Fruit fly (Drosophila melanogaster) whole organism, embryonic: Measurements from ENCODE around the gene CG11768.
A peak's percentile ranks its signal among the peaks of the same experiment; 100 is the strongest.

ENCODE experiments used
- ATbp ChIP-seq: fragments of 200-800 bp; sonication (Bioruptor generic); optimal IDR thresholded peaks from 2 replicates; lab custom pipeline; 2017; ENCODE audit warnings: missing biosample characterization, mild to moderate bottlenecking, missing genetic modification characterization, missing genetic modification reagents
- Ada2b ChIP-seq: fragments of 200-800 bp; sonication (Bioruptor generic); IDR thresholded peaks from 2 replicates; pipeline ENCODE4 v1.3.6; 2022; ENCODE audit warnings: missing biosample characterization, missing genetic modification characterization
- Aef1 ChIP-seq: fragments of 200-800 bp; sonication (Bioruptor generic); IDR thresholded peaks from 3 replicates; pipeline ENCODE4 v1.3.6; 2022; ENCODE audit warnings: missing biosample characterization, missing genetic modification characterization
- Atf-2 ChIP-seq: fragments of 200-800 bp; sonication (Bioruptor generic); optimal IDR thresholded peaks from 2 replicates; lab custom pipeline; 2016; ENCODE audit warnings: missing biosample characterization, missing genetic modification characterization
- B-H2 ChIP-seq: fragments of 200-800 bp; sonication (Bioruptor generic); optimal IDR thresholded peaks from 2 replicates; lab custom pipeline; 2018; ENCODE audit warnings: missing biosample characterization, mild to moderate bottlenecking, missing genetic modification characterization
- CG10543 ChIP-seq: fragments of 200-800 bp; sonication (Bioruptor generic); optimal IDR thresholded peaks from 3 replicates; lab custom pipeline; 2017; ENCODE audit warnings: missing biosample characterization, mild to moderate bottlenecking, missing genetic modification characterization, moderate library complexity
- CG11398 ChIP-seq: fragments of 200-800 bp; sonication (Bioruptor generic); optimal IDR thresholded peaks from 2 replicates; lab custom pipeline; 2016; ENCODE audit warnings: missing biosample characterization, missing genetic modification characterization
- CG11695 ChIP-seq: fragments of 200-800 bp; sonication (Bioruptor generic); IDR thresholded peaks from 3 replicates; pipeline ENCODE4 v1.3.6; 2022; ENCODE audit warnings: missing biosample characterization, missing genetic modification characterization
- CG12391 ChIP-seq: fragments of 200-800 bp; sonication (Bioruptor generic); optimal IDR thresholded peaks from 3 replicates; lab custom pipeline; 2018; ENCODE audit warnings: missing biosample characterization, mild to moderate bottlenecking, missing genetic modification characterization, moderate library complexity
- CG12942 ChIP-seq: fragments of 200-800 bp; sonication (Bioruptor generic); optimal IDR thresholded peaks from 3 replicates; lab custom pipeline; 2016; ENCODE audit warnings: missing biosample characterization, missing genetic modification characterization
- CG13296 ChIP-seq: fragments of 200-800 bp; sonication (Bioruptor generic); optimal IDR thresholded peaks from 3 replicates; lab custom pipeline; 2018; ENCODE audit warnings: missing biosample characterization, mild to moderate bottlenecking, missing genetic modification characterization
- CG14710 ChIP-seq: fragments of 200-800 bp; sonication (Bioruptor generic); optimal IDR thresholded peaks from 3 replicates; lab custom pipeline; 2019; ENCODE audit warnings: missing biosample characterization, mild to moderate bottlenecking, missing genetic modification characterization, moderate library complexity
- CG15011 ChIP-seq: fragments of 200-800 bp; sonication (Bioruptor generic); optimal IDR thresholded peaks from 3 replicates; lab custom pipeline; 2018; ENCODE audit warnings: missing biosample characterization, mild to moderate bottlenecking, missing genetic modification characterization
- CG1647 ChIP-seq: fragments of 200-800 bp; sonication (Bioruptor generic); optimal IDR thresholded peaks from 3 replicates; lab custom pipeline; 2016; ENCODE audit warnings: missing biosample characterization, missing genetic modification characterization
- CG17829 ChIP-seq: fragments of 200-800 bp; optimal IDR thresholded peaks from 2 replicates; lab custom pipeline; 2019; ENCODE audit warnings: missing biosample characterization, mild to moderate bottlenecking, missing genetic modification characterization, moderate library complexity
- CG18011 ChIP-seq: fragments of 200-800 bp; sonication (Bioruptor generic); optimal IDR thresholded peaks from 2 replicates; lab custom pipeline; 2017; ENCODE audit warnings: missing biosample characterization, missing genetic modification characterization, mild to moderate bottlenecking, moderate library complexity, missing genotype
- CG32772 ChIP-seq: fragments of 200-800 bp; sonication (Bioruptor generic); IDR thresholded peaks from 2 replicates; pipeline ENCODE4 v1.3.6; 2022; ENCODE audit warnings: missing biosample characterization, missing genetic modification characterization
- CG42726 ChIP-seq: fragments of 200-800 bp; sonication (Bioruptor generic); IDR thresholded peaks from 2 replicates; pipeline ENCODE4 v1.3.6; 2022; ENCODE audit warnings: missing biosample characterization, missing genetic modification characterization; ENCODE audit not compliant: partially characterized antibody
- CG4707 ChIP-seq: fragments of 200-800 bp; sonication (Bioruptor generic); optimal IDR thresholded peaks from 2 replicates; lab custom pipeline; 2018; ENCODE audit warnings: missing biosample characterization, mild to moderate bottlenecking, missing genetic modification characterization, moderate library complexity
- CG5245 ChIP-seq: fragments of 200-800 bp; sonication (Bioruptor generic); optimal IDR thresholded peaks from 3 replicates; lab custom pipeline; 2016; ENCODE audit warnings: missing biosample characterization, missing genetic modification characterization
- CG6175 ChIP-seq: fragments of 200-800 bp; sonication (Bioruptor generic); IDR thresholded peaks from 3 replicates; pipeline ENCODE4 v1.3.6; 2022; ENCODE audit warnings: missing biosample characterization, missing genetic modification characterization
- CG7556 ChIP-seq: fragments of 200-800 bp; sonication (Bioruptor generic); optimal IDR thresholded peaks from 2 replicates; lab custom pipeline; 2017; ENCODE audit warnings: missing biosample characterization, mild to moderate bottlenecking, missing genetic modification characterization
- CG8765 ChIP-seq: fragments of 200-800 bp; sonication (Bioruptor generic); IDR thresholded peaks from 2 replicates; pipeline ENCODE4 v1.3.6; 2022; ENCODE audit warnings: missing biosample characterization, missing genetic modification characterization
- CG9727 ChIP-seq: fragments of 200-800 bp; sonication (Bioruptor generic); optimal IDR thresholded peaks from 3 replicates; lab custom pipeline; 2017; ENCODE audit warnings: missing biosample characterization, mild to moderate bottlenecking, missing genetic modification characterization
- CG9797 ChIP-seq: fragments of 200-800 bp; sonication (Bioruptor generic); optimal IDR thresholded peaks from 3 replicates; lab custom pipeline; 2018; ENCODE audit warnings: missing biosample characterization, mild to moderate bottlenecking, missing genetic modification characterization
- CG9876 ChIP-seq: fragments of 200-800 bp; sonication (Bioruptor generic); optimal IDR thresholded peaks from 2 replicates; lab custom pipeline; 2016; ENCODE audit warnings: missing biosample characterization, missing genetic modification characterization
- D19A ChIP-seq: fragments of 200-800 bp; optimal IDR thresholded peaks from 3 replicates; lab custom pipeline; 2019; ENCODE audit warnings: missing biosample characterization, mild to moderate bottlenecking, missing genetic modification characterization, moderate library complexity
- Drgx ChIP-seq: fragments of 200-800 bp; sonication (Bioruptor generic); IDR thresholded peaks from 2 replicates; pipeline ENCODE4 v1.3.6; 2022; ENCODE audit warnings: missing biosample characterization, missing genetic modification characterization
- E2f2 ChIP-seq: fragments of 200-800 bp; sonication (Bioruptor generic); IDR thresholded peaks from 2 replicates; pipeline ENCODE4 v1.3.6; 2022; ENCODE audit warnings: missing biosample characterization, missing genetic modification characterization
- Elba2 ChIP-seq: fragments of 200-800 bp; sonication (Bioruptor generic); optimal IDR thresholded peaks from 3 replicates; lab custom pipeline; 2016; ENCODE audit warnings: missing biosample characterization, missing genetic modification characterization
- Fer3 ChIP-seq: fragments of 200-800 bp; sonication (Bioruptor generic); optimal IDR thresholded peaks from 2 replicates; lab custom pipeline; 2018; ENCODE audit warnings: missing biosample characterization, mild to moderate bottlenecking, missing genetic modification characterization, moderate library complexity
- H2.0 ChIP-seq: fragments of 200-800 bp; sonication (Bioruptor generic); IDR thresholded peaks from 2 replicates; pipeline ENCODE4 v1.3.6; 2022; ENCODE audit warnings: missing biosample characterization, missing genetic modification characterization
- Lpt ChIP-seq: fragments of >200 bp; optimal IDR thresholded peaks from 2 replicates; lab custom pipeline; 2018; ENCODE audit warnings: missing biosample characterization, missing genetic modification characterization
- MESR4 ChIP-seq: fragments of 200-800 bp; sonication (Bioruptor generic); optimal IDR thresholded peaks from 2 replicates; lab custom pipeline; 2018; ENCODE audit warnings: missing biosample characterization, mild to moderate bottlenecking, missing genetic modification characterization, moderate library complexity
- Meics ChIP-seq: fragments of 200-800 bp; sonication (Bioruptor generic); optimal IDR thresholded peaks from 2 replicates; lab custom pipeline; 2017; ENCODE audit warnings: missing biosample characterization, mild to moderate bottlenecking, missing genetic modification characterization
- Oli ChIP-seq: fragments of 200-800 bp; sonication (Bioruptor generic); optimal IDR thresholded peaks from 2 replicates; lab custom pipeline; 2018; ENCODE audit warnings: missing biosample characterization, mild to moderate bottlenecking, missing genetic modification characterization, moderate library complexity
- Pdp1 ChIP-seq, 2 experiments: fragments of 200-800 bp; sonication (Bioruptor generic); optimal IDR thresholded peaks; 3 replicates each; lab custom pipeline; 2016; ENCODE audit warnings: missing biosample characterization in 2 of 2, missing genetic modification characterization in 2 of 2, mild to moderate bottlenecking in 1 of 2, moderate library complexity in 1 of 2
- Ravus ChIP-seq: fragments of 200-800 bp; sonication (Bioruptor generic); IDR thresholded peaks from 2 replicates; pipeline ENCODE4 v1.3.6; 2022; ENCODE audit warnings: missing biosample characterization, missing genetic modification characterization
- Taf1 ChIP-seq: fragments of 200-800 bp; sonication (Bioruptor generic); IDR thresholded peaks from 2 replicates; pipeline ENCODE4 v1.3.6; 2022; ENCODE audit warnings: missing biosample characterization, missing genetic modification characterization
- Tbp ChIP-seq: fragments of >200 bp; optimal IDR thresholded peaks from 2 replicates; lab custom pipeline; 2018; ENCODE audit warnings: missing biosample characterization, missing genetic modification characterization
- ab ChIP-seq: fragments of 200-800 bp; sonication (Bioruptor generic); optimal IDR thresholded peaks from 2 replicates; lab custom pipeline; 2016; ENCODE audit warnings: missing biosample characterization, missing genetic modification characterization
- bbx ChIP-seq: fragments of 200-800 bp; sonication (Bioruptor generic); IDR thresholded peaks from 2 replicates; pipeline ENCODE4 v1.3.6; 2022; ENCODE audit warnings: missing biosample characterization, missing genetic modification characterization; ENCODE audit not compliant: partially characterized antibody
- eyg ChIP-seq: fragments of 200-800 bp; sonication (Bioruptor generic); optimal IDR thresholded peaks from 3 replicates; lab custom pipeline; 2016; ENCODE audit warnings: missing biosample characterization, missing genetic modification characterization
- grn ChIP-seq: fragments of 200-800 bp; sonication (Bioruptor generic); optimal IDR thresholded peaks from 3 replicates; lab custom pipeline; 2017; ENCODE audit warnings: missing biosample characterization, missing genetic modification characterization
- maf-S ChIP-seq: fragments of 200-800 bp; sonication (Bioruptor generic); optimal IDR thresholded peaks from 2 replicates; lab custom pipeline; 2016; ENCODE audit warnings: missing biosample characterization, missing genetic modification characterization
- odd ChIP-seq: fragments of 200-800 bp; sonication (Bioruptor generic); optimal IDR thresholded peaks from 2 replicates; lab custom pipeline; 2017; ENCODE audit warnings: missing biosample characterization, mild to moderate bottlenecking, missing genetic modification characterization
- phol ChIP-seq: fragments of 200-800 bp; sonication (Bioruptor generic); optimal IDR thresholded peaks from 3 replicates; lab custom pipeline; 2018; ENCODE audit warnings: missing biosample characterization, mild to moderate bottlenecking, missing genetic modification characterization, moderate library complexity
- ro ChIP-seq: fragments of 200-800 bp; sonication (Bioruptor generic); IDR thresholded peaks from 2 replicates; pipeline ENCODE4 v1.3.6; 2022; ENCODE audit warnings: missing biosample characterization, missing genetic modification characterization
- sima ChIP-seq: fragments of 200-800 bp; sonication (Bioruptor generic); optimal IDR thresholded peaks from 2 replicates; lab custom pipeline; 2016; ENCODE audit warnings: missing biosample characterization, missing genetic modification characterization
- ssp ChIP-seq: fragments of 200-800 bp; sonication (Bioruptor generic); IDR thresholded peaks from 2 replicates; pipeline ENCODE4 v1.3.6; 2022; ENCODE audit warnings: missing biosample characterization, missing genetic modification characterization
- stwl ChIP-seq: fragments of 200-800 bp; sonication (Bioruptor generic); optimal IDR thresholded peaks from 3 replicates; lab custom pipeline; 2018; ENCODE audit warnings: missing biosample characterization, mild to moderate bottlenecking, missing genetic modification characterization, moderate library complexity
- unpg ChIP-seq: fragments of 200-800 bp; sonication (Bioruptor generic); optimal IDR thresholded peaks from 3 replicates; lab custom pipeline; 2018; ENCODE audit warnings: missing biosample characterization, mild to moderate bottlenecking, missing genetic modification characterization, moderate library complexity

Gene CG11768

dm6 chr3R:8712722-8713131 lies 55.3 kb downstream of the CG11768 start, which contains the start of gene CG8112 (continued):
- TF ChIP-seq CG18011 (GFP tag; lab: Kevin White, UChicago) = no peak
- TF ChIP-seq Drgx (GFP tag; lab: Robert Waterston, UW) = peak; percentile 35; the same call in 1 of the 2 replicates
- peak; percentile 21 for TF ChIP-seq CG17829 (tag; lab: Kevin White, UChicago)
- no peak for TF ChIP-seq MESR4 (GFP tag; lab: Kevin White, UChicago)
- TF ChIP-seq Lpt (GFP tag; lab: Kevin White, UChicago) = no peak
- peak; percentile 15 for TF ChIP-seq ATbp (GFP tag; lab: Kevin White, UChicago)
- no peak for TF ChIP-seq H2.0 (GFP tag; lab: Robert Waterston, UW)
- no peak for TF ChIP-seq CG9876 (GFP tag; lab: Kevin White, UChicago)
- TF ChIP-seq bbx (GFP tag; lab: Robert Waterston, UW) = no peak
- no peak for TF ChIP-seq CG6175 (GFP tag; lab: Robert Waterston, UW)
- no peak for TF ChIP-seq ab (GFP tag; lab: Kevin White, UChicago)
- TF ChIP-seq CG9727 (GFP tag; lab: Kevin White, UChicago) = peak; percentile 28
- no peak for TF ChIP-seq CG15011
- TF ChIP-seq CG7556 (GFP tag; lab: Kevin White, UChicago) = peak; percentile 52
- TF ChIP-seq B-H2 = no peak
- no peak for TF ChIP-seq CG32772 (GFP tag; lab: Robert Waterston, UW)
- no peak for TF ChIP-seq Oli (tag; lab: Kevin White, UChicago)
- no peak for TF ChIP-seq CG12942 (GFP tag; lab: Kevin White, UChicago)
- no peak for TF ChIP-seq CG42726 (GFP tag; lab: Robert Waterston, UW)
- TF ChIP-seq CG11398 (GFP tag; lab: Kevin White, UChicago) = no peak
- TF ChIP-seq E2f2 (GFP tag; lab: Robert Waterston, UW) = no peak
- TF ChIP-seq maf-S (GFP tag; lab: Kevin White, UChicago) = no peak
- peak; percentile 6 for TF ChIP-seq CG14710 (tag; lab: Kevin White, UChicago)
- peak; percentile 0 for TF ChIP-seq unpg (GFP tag; lab: Kevin White, UChicago)
- TF ChIP-seq CG10543 (GFP tag; lab: Kevin White, UChicago) = peak; percentile 16
- peak; percentile 19 for TF ChIP-seq CG12391 (tag; lab: Kevin White, UChicago)
- TF ChIP-seq Aef1 (GFP tag; lab: Robert Waterston, UW) = 0 out of 3 replicates have a peak, but pooled peaks have one; percentile 22
- no peak for TF ChIP-seq CG1647 (GFP tag; lab: Kevin White, UChicago)
- TF ChIP-seq Fer3 (tag; lab: Kevin White, UChicago) = peak; percentile 30
- TF ChIP-seq stwl (tag; lab: Kevin White, UChicago) = no peak
- TF ChIP-seq CG8765 (GFP tag; lab: Robert Waterston, UW) = no peak
- TF ChIP-seq eyg (GFP tag; lab: Kevin White, UChicago) = no peak
- peak; percentile 54 for TF ChIP-seq Meics (GFP tag; lab: Kevin White, UChicago)
- TF ChIP-seq CG13296 (GFP tag; lab: Kevin White, UChicago) = peak; percentile 44
- no peak for TF ChIP-seq Taf1 (GFP tag; lab: Robert Waterston, UW)
- TF ChIP-seq Atf-2 = no peak
- TF ChIP-seq odd (GFP tag; lab: Kevin White, UChicago) = peak; percentile 45
- no peak for TF ChIP-seq sima (GFP tag; lab: Kevin White, UChicago)
- TF ChIP-seq Ada2b (GFP tag; lab: Robert Waterston, UW) = no peak; the same call in 1 of the 2 replicates
- no peak for TF ChIP-seq ssp (GFP tag; lab: Robert Waterston, UW)
- TF ChIP-seq Pdp1 (GFP tag; optimal IDR thresholded peaks at IDR 0.05; lab: Kevin White, UChicago) = no peak
- TF ChIP-seq grn = no peak
- no peak for TF ChIP-seq Tbp (GFP tag; lab: Kevin White, UChicago)
- TF ChIP-seq CG5245 (GFP tag; lab: Kevin White, UChicago) = no peak
- no peak for TF ChIP-seq CG11695
- TF ChIP-seq D19A (tag; lab: Kevin White, UChicago) = no peak
- TF ChIP-seq CG9797 (GFP tag; lab: Kevin White, UChicago) = no peak
- TF ChIP-seq ro (GFP tag; lab: Robert Waterston, UW) = no peak
- TF ChIP-seq Elba2 (GFP tag; lab: Kevin White, UChicago) = no peak
- no peak for TF ChIP-seq phol (tag; lab: Kevin White, UChicago)
- TF ChIP-seq CG4707 (GFP tag; lab: Kevin White, UChicago) = no peak
- no peak for TF ChIP-seq Ravus (GFP tag; lab: Robert Waterston, UW)
